Fruit fly (Drosophila melanogaster) whole organism, embryonic: ENCODE results near the gene Ada2a.

Experiments
- Bdp1 ChIP-seq: fragments of 200-800 bp; sonication (Bioruptor generic); optimal IDR thresholded peaks from 3 replicates; lab custom pipeline; 2016; ENCODE audit warnings: missing biosample characterization, missing genetic modification characterization
- Bgb ChIP-seq: fragments of 200-800 bp; sonication (Bioruptor generic); IDR thresholded peaks from 2 replicates; pipeline ENCODE4 v1.3.6; 2022; ENCODE audit warnings: missing biosample characterization, missing genetic modification characterization; ENCODE audit not compliant: partially characterized antibody
- CG11093 ChIP-seq: fragments of 200-800 bp; sonication (Bioruptor generic); IDR thresholded peaks from 3 replicates; pipeline ENCODE4 v1.3.6; 2022; ENCODE audit warnings: missing biosample characterization, missing genetic modification characterization
- CG11456 ChIP-seq: fragments of 200-800 bp; sonication (Bioruptor generic); IDR thresholded peaks from 3 replicates; pipeline ENCODE4 v1.3.6; 2022; ENCODE audit warnings: missing biosample characterization, missing genetic modification characterization
- CG12659 ChIP-seq: fragments of 200-800 bp; sonication (Bioruptor generic); optimal IDR thresholded peaks from 3 replicates; lab custom pipeline; 2017; ENCODE audit warnings: mild to moderate bottlenecking, missing biosample characterization, missing genetic modification reagents, missing genetic modification characterization
- CG15011 ChIP-seq: fragments of 200-800 bp; sonication (Bioruptor generic); optimal IDR thresholded peaks from 3 replicates; lab custom pipeline; 2018; ENCODE audit warnings: missing biosample characterization, mild to moderate bottlenecking, missing genetic modification characterization
- CG2116 ChIP-seq: fragments of 200-800 bp; sonication (Bioruptor generic); optimal IDR thresholded peaks from 3 replicates; lab custom pipeline; 2018; ENCODE audit warnings: missing biosample characterization, mild to moderate bottlenecking, missing genetic modification characterization
- CG2129 ChIP-seq: fragments of 200-800 bp; sonication (Bioruptor generic); IDR thresholded peaks from 2 replicates; pipeline ENCODE4 v1.3.6; 2022; ENCODE audit warnings: missing biosample characterization, missing genetic modification characterization; ENCODE audit not compliant: partially characterized antibody
- CG34376 ChIP-seq: fragments of 200-800 bp; sonication (Bioruptor generic); optimal IDR thresholded peaks from 2 replicates; lab custom pipeline; 2018; ENCODE audit warnings: missing biosample characterization, mild to moderate bottlenecking, missing genetic modification characterization
- CG6175 ChIP-seq: fragments of 200-800 bp; sonication (Bioruptor generic); IDR thresholded peaks from 3 replicates; pipeline ENCODE4 v1.3.6; 2022; ENCODE audit warnings: missing biosample characterization, missing genetic modification characterization
- CG6689 ChIP-seq: fragments of 200-800 bp; sonication (Bioruptor generic); IDR thresholded peaks from 2 replicates; pipeline ENCODE4 v1.3.6; 2022; ENCODE audit warnings: missing biosample characterization, missing genetic modification characterization
- CG7357 ChIP-seq: fragments of 200-800 bp; sonication (Bioruptor generic); IDR thresholded peaks from 3 replicates; pipeline ENCODE4 v1.3.6; 2022; ENCODE audit warnings: missing biosample characterization, missing genetic modification characterization
- CG7928 ChIP-seq: fragments of 200-800 bp; sonication (Bioruptor generic); optimal IDR thresholded peaks from 2 replicates; lab custom pipeline; 2017; ENCODE audit warnings: missing biosample characterization, mild to moderate bottlenecking, missing genetic modification characterization
- CG9797 ChIP-seq: fragments of 200-800 bp; sonication (Bioruptor generic); optimal IDR thresholded peaks from 3 replicates; lab custom pipeline; 2018; ENCODE audit warnings: missing biosample characterization, mild to moderate bottlenecking, missing genetic modification characterization
- Chrac-16 ChIP-seq: fragments of 200-800 bp; sonication (Bioruptor generic); optimal IDR thresholded peaks from 3 replicates; lab custom pipeline; 2016; ENCODE audit warnings: missing biosample characterization, missing genetic modification characterization
- CkIIα-i1 ChIP-seq: fragments of 200-800 bp; sonication (Bioruptor generic); IDR thresholded peaks from 2 replicates; pipeline ENCODE4 v1.3.6; 2022; ENCODE audit warnings: missing biosample characterization, missing genetic modification characterization
- Dp ChIP-seq: fragments of 200-800 bp; sonication (Bioruptor generic); optimal IDR thresholded peaks from 2 replicates; lab custom pipeline; 2018; ENCODE audit warnings: missing biosample characterization, mild to moderate bottlenecking, missing genetic modification characterization, moderate library complexity
- Elba2 ChIP-seq: fragments of 200-800 bp; sonication (Bioruptor generic); optimal IDR thresholded peaks from 3 replicates; lab custom pipeline; 2016; ENCODE audit warnings: missing biosample characterization, missing genetic modification characterization
- Hey ChIP-seq: fragments of 200-800 bp; sonication (Bioruptor generic); optimal IDR thresholded peaks from 3 replicates; lab custom pipeline; 2018; ENCODE audit warnings: missing biosample characterization, mild to moderate bottlenecking, missing genetic modification characterization
- Opbp ChIP-seq: fragments of 200-800 bp; sonication (Bioruptor generic); IDR thresholded peaks from 3 replicates; pipeline ENCODE4 v1.3.6; 2022; ENCODE audit warnings: missing biosample characterization, missing genetic modification characterization; ENCODE audit not compliant: partially characterized antibody
- Sry-δ ChIP-seq: fragments of 200-800 bp; sonication (Bioruptor generic); optimal IDR thresholded peaks from 2 replicates; lab custom pipeline; 2016; ENCODE audit warnings: missing biosample characterization, missing genetic modification characterization
- Stat92E ChIP-seq, 3 experiments: fragments of >200 bp in 2 of 3; fragments of 200-800 bp in 1 of 3; sonication (Bioruptor generic) in 1 of 3; optimal IDR thresholded peaks; 2 replicates each; lab custom pipeline; 2017 to 2019; ENCODE audit warnings: missing biosample characterization in 3 of 3, missing genetic modification characterization in 3 of 3, mild to moderate bottlenecking in 1 of 3, moderate library complexity in 1 of 3
- Tbp ChIP-seq: fragments of >200 bp; optimal IDR thresholded peaks from 2 replicates; lab custom pipeline; 2018; ENCODE audit warnings: missing biosample characterization, missing genetic modification characterization
- btn ChIP-seq: fragments of 200-800 bp; sonication (Bioruptor generic); optimal IDR thresholded peaks from 2 replicates; lab custom pipeline; 2016; ENCODE audit warnings: missing biosample characterization, missing genetic modification characterization
- dati ChIP-seq: fragments of 200-800 bp; sonication (Bioruptor generic); IDR thresholded peaks from 2 replicates; pipeline ENCODE4 v1.3.6; 2022; ENCODE audit warnings: missing biosample characterization, missing genetic modification characterization
- exex ChIP-seq: fragments of 200-800 bp; sonication (Bioruptor generic); optimal IDR thresholded peaks from 4 replicates; lab custom pipeline; 2018; ENCODE audit warnings: missing biosample characterization, mild to moderate bottlenecking, missing genetic modification characterization, moderate library complexity
- grn ChIP-seq: fragments of 200-800 bp; sonication (Bioruptor generic); optimal IDR thresholded peaks from 3 replicates; lab custom pipeline; 2017; ENCODE audit warnings: missing biosample characterization, missing genetic modification characterization
- hb ChIP-seq: fragments of 200-800 bp; sonication (Bioruptor generic); IDR thresholded peaks from 3 replicates; pipeline ENCODE4 v1.3.6; 2022; ENCODE audit warnings: missing biosample characterization, missing genetic modification characterization; ENCODE audit not compliant: partially characterized antibody
- hbn ChIP-seq: fragments of 200-800 bp; sonication (Bioruptor generic); IDR thresholded peaks from 2 replicates; pipeline ENCODE4 v1.3.6; 2022; ENCODE audit warnings: missing biosample characterization, missing genetic modification characterization; ENCODE audit not compliant: partially characterized antibody
- ind ChIP-seq: fragments of 200-800 bp; sonication (Bioruptor generic); optimal IDR thresholded peaks from 3 replicates; lab custom pipeline; 2016; ENCODE audit warnings: missing biosample characterization, missing genetic modification characterization
- lov ChIP-seq, 2 experiments: fragments of 200-800 bp in 1 of 2; fragments of >200 bp in 1 of 2; sonication (Bioruptor generic) in 1 of 2; IDR thresholded peaks in 1 of 2; optimal IDR thresholded peaks in 1 of 2; 2 replicates in 1 of 2; 3 replicates in 1 of 2; pipeline versions ENCODE4 v1.3.6 to Lab custom; 2017 to 2022; ENCODE audit warnings: missing biosample characterization in 1 of 2, missing genetic modification characterization in 1 of 2
- mirr ChIP-seq: fragments of 200-800 bp; sonication (Bioruptor generic); optimal IDR thresholded peaks from 3 replicates; lab custom pipeline; 2018; ENCODE audit warnings: missing biosample characterization, mild to moderate bottlenecking, missing genetic modification characterization
- mld ChIP-seq: fragments of 200-800 bp; sonication (Bioruptor generic); IDR thresholded peaks from 3 replicates; pipeline ENCODE4 v1.3.6; 2022; ENCODE audit warnings: missing biosample characterization, missing genetic modification characterization; ENCODE audit not compliant: partially characterized antibody
- onecut ChIP-seq: fragments of 200-800 bp; sonication (Bioruptor generic); IDR thresholded peaks from 2 replicates; pipeline ENCODE4 v1.3.6; 2022; ENCODE audit warnings: missing biosample characterization, missing genetic modification characterization
- pros ChIP-seq: fragments of 200-800 bp; sonication (Bioruptor generic); optimal IDR thresholded peaks from 3 replicates; lab custom pipeline; 2019; ENCODE audit warnings: missing biosample characterization, mild to moderate bottlenecking, missing genetic modification characterization, moderate library complexity
- sd ChIP-seq: fragments of 200-800 bp; sonication (Bioruptor generic); optimal IDR thresholded peaks from 3 replicates; lab custom pipeline; 2018; ENCODE audit warnings: missing biosample characterization, mild to moderate bottlenecking, missing genetic modification characterization, moderate library complexity
- sna ChIP-seq: fragments of 200-800 bp; sonication (Bioruptor generic); IDR thresholded peaks from 2 replicates; pipeline ENCODE4 v1.3.6; 2022; ENCODE audit warnings: missing biosample characterization, missing genetic modification characterization; ENCODE audit not compliant: partially characterized antibody
- sqz ChIP-seq: fragments of 200-800 bp; sonication (Bioruptor generic); optimal IDR thresholded peaks from 3 replicates; lab custom pipeline; 2018; ENCODE audit warnings: missing biosample characterization, mild to moderate bottlenecking, missing genetic modification characterization
- sr ChIP-seq: fragments of 200-800 bp; sonication (Bioruptor generic); IDR thresholded peaks from 3 replicates; pipeline ENCODE4 v1.3.6; 2022; ENCODE audit warnings: missing biosample characterization, missing genetic modification characterization
- sug ChIP-seq: fragments of 200-800 bp; optimal IDR thresholded peaks from 2 replicates; lab custom pipeline; 2019; ENCODE audit warnings: missing biosample characterization, mild to moderate bottlenecking, missing genetic modification characterization, moderate library complexity
- tll ChIP-seq, 2 experiments: fragments of 200-800 bp in 1 of 2; fragments of >200 bp in 1 of 2; sonication (Bioruptor generic) in 1 of 2; optimal IDR thresholded peaks; 2 replicates each; lab custom pipeline; 2017 to 2019; ENCODE audit warnings: missing biosample characterization in 2 of 2, missing genetic modification characterization in 2 of 2, mild to moderate bottlenecking in 1 of 2, moderate library complexity in 1 of 2
- twi ChIP-seq: fragments of 200-800 bp; optimal IDR thresholded peaks from 2 replicates; lab custom pipeline; 2019; ENCODE audit warnings: missing biosample characterization, mild to moderate bottlenecking, missing genetic modification characterization, moderate library complexity
- unc-4 ChIP-seq: fragments of 200-800 bp; sonication (Bioruptor generic); IDR thresholded peaks from 2 replicates; pipeline ENCODE4 v1.3.6; 2022; ENCODE audit warnings: missing biosample characterization, missing genetic modification characterization; ENCODE audit not compliant: partially characterized antibody
- zfh2 ChIP-seq: fragments of 200-800 bp; sonication (Bioruptor generic); optimal IDR thresholded peaks from 2 replicates; lab custom pipeline; 2016; ENCODE audit warnings: missing biosample characterization, missing genetic modification characterization

Gene Ada2a

DNA sequence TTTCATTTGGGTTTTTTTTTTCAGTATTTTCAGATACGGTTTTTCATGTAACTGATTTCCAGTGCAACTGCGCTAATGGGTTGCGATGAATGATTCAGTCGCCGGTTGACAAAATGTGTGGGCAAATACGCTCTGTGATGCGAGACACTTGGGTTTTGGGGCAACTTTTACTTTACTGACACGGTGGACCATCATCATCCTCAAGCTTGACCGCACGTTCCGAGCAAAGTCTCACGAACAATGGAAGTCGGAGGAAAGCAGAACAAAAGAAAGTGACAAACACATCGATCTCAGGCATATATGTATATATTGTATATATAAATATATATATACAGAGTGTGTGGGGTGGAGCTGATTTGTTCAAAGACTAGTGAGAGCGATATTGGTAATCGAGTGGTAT, 39.2 kb upstream of the Ada2a start (continued):
- TF ChIP-seq zfh2 (GFP tag; lab: Kevin White, UChicago) (no peak), CG2116 (GFP tag; lab: Kevin White, UChicago) (no peak), sqz (GFP tag; lab: Kevin White, UChicago) (peak; percentile 12)

DNA sequence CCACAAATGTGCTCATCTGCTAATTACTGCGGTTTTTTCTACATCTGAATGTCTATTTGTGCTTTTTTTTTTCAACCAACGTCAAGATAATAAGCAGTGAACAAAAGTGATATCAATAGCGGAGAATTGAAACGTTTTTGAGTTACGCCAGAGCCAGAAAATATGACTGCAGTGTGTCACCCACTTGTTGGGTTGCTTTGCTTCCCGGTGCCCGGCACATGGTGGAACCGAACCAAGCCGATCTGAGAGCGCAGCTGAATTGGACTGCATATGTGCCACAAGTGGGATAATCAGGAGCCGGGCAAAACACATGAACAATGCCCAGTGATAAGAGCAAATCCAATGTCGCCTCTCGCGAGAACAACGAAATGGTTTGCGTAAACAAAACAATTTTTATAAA, 37.1 kb upstream of the Ada2a start:
- peak; percentile 80 for TF ChIP-seq twi (tag; lab: Kevin White, UChicago)
- TF ChIP-seq CG12659: no peak
- TF ChIP-seq, all 482 proteins: peak for 1

DNA sequence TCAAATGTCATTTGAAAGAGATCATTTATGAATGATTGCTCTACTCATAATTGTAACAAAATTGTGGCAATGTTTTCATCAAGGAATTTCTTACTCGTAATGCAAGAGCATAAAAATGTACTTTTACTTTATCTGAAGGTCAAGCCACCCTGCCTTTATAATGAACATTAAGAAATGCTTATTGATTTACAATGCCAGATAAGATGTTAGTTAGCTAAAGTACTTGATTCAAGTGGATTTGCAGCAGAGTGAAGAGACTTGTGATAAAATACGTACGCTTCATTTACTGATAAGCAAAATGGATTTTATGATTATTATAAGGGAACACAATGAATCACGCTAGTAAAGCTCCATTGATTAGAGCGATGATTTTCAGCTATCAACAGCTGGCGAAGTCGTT, 36.5 kb upstream of the Ada2a start:
- TF ChIP-seq lov (optimal IDR thresholded peaks at IDR 0.05; lab: Kevin White, UChicago) (no peak), lov (GFP tag; IDR thresholded peaks at IDR 0.05; lab: Robert Waterston, UW) (no peak), sug (peak; percentile 28), CkIIα-i1 (GFP tag; lab: Robert Waterston, UW) (no peak), ind (GFP tag; lab: Kevin White, UChicago) (no peak), btn (no peak), sd (peak; percentile 45), grn (GFP tag; lab: Kevin White, UChicago) (peak; percentile 43), Dp (no peak), onecut (GFP tag; lab: Robert Waterston, UW) (no peak), mld (GFP tag; lab: Robert Waterston, UW) (no peak), CG34376 (GFP tag; lab: Kevin White, UChicago) (peak; percentile 69), exex (tag; lab: Kevin White, UChicago) (peak; percentile 79)

DNA sequence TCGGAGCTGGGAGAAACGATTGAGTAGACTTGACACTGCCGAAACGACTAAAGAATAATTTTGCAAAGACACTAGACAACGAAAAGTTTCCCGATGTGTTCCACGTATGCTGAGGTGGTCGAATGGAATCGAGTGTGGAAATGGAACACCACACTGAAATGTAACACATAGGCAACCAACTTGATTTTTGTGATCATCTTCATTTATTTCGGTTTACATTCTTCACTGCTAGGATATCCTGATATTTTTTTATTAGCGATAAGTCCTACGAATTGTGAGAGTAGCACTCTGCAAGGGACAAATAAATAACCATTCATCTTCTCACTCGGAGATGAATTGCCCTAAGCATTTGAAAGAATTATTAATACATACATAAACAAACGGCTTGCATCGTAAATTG, 33.4 kb upstream of the Ada2a start, which contains the start of gene CG7131:
CG7131 (minus strand) TSS at position 101 of the 400 bp plus-strand sequence.
- no peak for TF ChIP-seq Hey (tag; lab: Kevin White, UChicago)
- no peak for TF ChIP-seq Stat92E (GFP tag; optimal IDR thresholded peaks at IDR 0.05; lab: Kevin White, UChicago)
- no peak for TF ChIP-seq Opbp (GFP tag; lab: Robert Waterston, UW)
- no peak for TF ChIP-seq CkIIα-i1 (GFP tag; lab: Robert Waterston, UW)
- no peak for TF ChIP-seq Chrac-16
- no peak for TF ChIP-seq CG7357 (GFP tag; lab: Robert Waterston, UW)
- TF ChIP-seq hb (GFP tag; lab: Robert Waterston, UW): no peak
- TF ChIP-seq CG6175 (GFP tag; lab: Robert Waterston, UW): no peak
- no peak for TF ChIP-seq CG15011 (GFP tag; lab: Kevin White, UChicago)
- no peak for TF ChIP-seq unc-4
- no peak for TF ChIP-seq mirr (GFP tag; lab: Kevin White, UChicago)
- TF ChIP-seq hbn (GFP tag; lab: Robert Waterston, UW): no peak
- TF ChIP-seq Bdp1 (GFP tag; lab: Kevin White, UChicago): no peak
- TF ChIP-seq dati (GFP tag; lab: Robert Waterston, UW): no peak
- no peak for TF ChIP-seq Elba2
- TF ChIP-seq sr: no peak

DNA sequence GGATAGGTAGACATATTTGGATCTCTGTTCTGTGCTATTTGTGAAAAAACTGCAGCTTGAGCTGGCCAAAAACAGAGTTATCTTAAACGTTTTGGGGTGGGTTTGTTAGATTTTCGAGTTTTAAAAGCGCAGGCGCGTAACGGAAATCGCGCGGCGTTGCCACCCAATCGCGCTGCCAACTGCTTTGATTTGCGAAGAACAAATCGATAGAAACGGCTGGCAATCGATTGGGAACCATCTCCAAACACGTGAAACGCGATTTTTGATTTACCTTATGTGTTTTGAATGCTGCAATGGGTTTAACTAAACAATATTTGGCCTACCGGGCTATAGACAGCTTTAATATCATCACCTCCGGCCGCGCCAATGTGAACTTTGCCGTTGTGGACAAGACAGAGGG, 28.2 kb upstream of the Ada2a start, which contains the start of the genes CG14312 and CG8064:
CG14312 (minus strand) TSS at position 88 of the 400 bp plus-strand sequence.
CG8064 (plus strand) TSS at position 220 of the 400 bp plus-strand sequence.
- no peak for TF ChIP-seq pros (GFP tag; lab: Kevin White, UChicago)
- TF ChIP-seq CG11456 (GFP tag; lab: Robert Waterston, UW): no peak
- TF ChIP-seq CG9797 (GFP tag; lab: Kevin White, UChicago): peak; percentile 18
- TF ChIP-seq CG6689: no peak
- TF ChIP-seq Bgb (GFP tag; lab: Robert Waterston, UW): peak; percentile 76
- TF ChIP-seq sna (GFP tag; lab: Robert Waterston, UW): peak; percentile 52; the same call in 1 of the 2 replicates
- TF ChIP-seq CG2129 (GFP tag; lab: Robert Waterston, UW): no peak; the same call in 1 of the 2 replicates
- no peak for TF ChIP-seq CG7928 (GFP tag; lab: Kevin White, UChicago)
- TF ChIP-seq CG11093 (GFP tag; lab: Robert Waterston, UW): no peak
- no peak for TF ChIP-seq btn
- TF ChIP-seq tll (GFP tag; optimal IDR thresholded peaks at IDR 0.05; lab: Kevin White, UChicago): no peak
- peak; percentile 94 for TF ChIP-seq Sry-δ
- TF ChIP-seq Tbp (GFP tag; lab: Kevin White, UChicago): no peak
